Fruit fly (Drosophila melanogaster): ENCODE results near the gene blot.

DNA sequence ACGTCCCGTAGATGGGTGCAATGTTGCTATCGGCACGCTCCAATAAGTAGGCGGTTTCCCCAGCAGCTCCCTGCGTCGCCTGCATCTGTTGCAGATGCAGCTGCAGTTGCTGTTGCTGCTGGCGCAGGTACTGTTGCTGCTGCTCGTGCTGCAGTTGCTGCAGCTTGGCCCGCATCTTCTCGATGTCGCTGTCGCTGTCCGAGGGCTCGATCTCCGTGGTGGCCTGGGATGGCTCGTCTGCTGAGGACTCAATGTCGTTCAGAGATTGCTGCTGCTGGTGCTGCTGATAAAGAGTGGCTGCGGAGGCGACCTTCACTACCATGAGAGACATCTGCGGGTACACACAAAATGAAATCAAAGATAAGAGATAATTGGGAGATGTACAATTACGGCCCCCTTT, 39.3 kb downstream of the blot start:
- TF ChIP-seq CG8478 (optimal IDR thresholded peaks at IDR 0.05) (no peak), CTCF (optimal IDR thresholded peaks at IDR 0.05) (no peak)

Measured in S2 (cell line).